Worm (Caenorhabditis elegans) whole organism, L2 larva: ENCODE measurements around the gene col-187.

Source experiments
- egl-27 ChIP-seq: sonication (generic microtip); optimal IDR thresholded peaks from 3 replicates; lab custom pipeline; 2017; ENCODE audit warnings: missing biosample characterization, missing genetic modification reagents, missing genetic modification characterization
- lin-39 ChIP-seq: fragments of 150-350 bp; optimal IDR thresholded peaks from 2 replicates; lab custom pipeline; 2014; ENCODE audit warnings: missing biosample characterization, missing genetic modification reagents, missing genetic modification characterization
- lsy-2 ChIP-seq, 2 experiments: fragments of 150-350 bp in 1 of 2; sonication (generic microtip) in 1 of 2; optimal IDR thresholded peaks; 2 replicates each; lab custom pipeline; 2014 to 2017; ENCODE audit warnings: missing biosample characterization in 2 of 2, missing genetic modification characterization in 2 of 2
- nhr-11 ChIP-seq: fragments of 150-350 bp; optimal IDR thresholded peaks from 2 replicates; lab custom pipeline; 2014; ENCODE audit warnings: missing biosample characterization, missing genetic modification characterization
- nhr-237 ChIP-seq: fragments of 150-350 bp; optimal IDR thresholded peaks from 2 replicates; lab custom pipeline; 2014; ENCODE audit warnings: missing biosample characterization, missing genetic modification characterization
- snpc-4 ChIP-seq: fragments of 150-350 bp; optimal IDR thresholded peaks from 2 replicates; lab custom pipeline; 2014; ENCODE audit warnings: missing biosample characterization, missing genetic modification characterization

ce11 chrX:16044325-16044724, 28.4 kb upstream of the col-187 start:
- no peak for TF ChIP-seq nhr-237 (tag; lab: Kevin White, UChicago)
- no peak for TF ChIP-seq nhr-11 (tag; lab: Kevin White, UChicago)
- TF ChIP-seq egl-27 (tag; lab: Kevin White, UChicago), result no peak
- TF ChIP-seq lsy-2 (tag; optimal IDR thresholded peaks at IDR 0.05; lab: Kevin White, UChicago), result no peak
- TF ChIP-seq lin-39 (tag; lab: Kevin White, UChicago), result no peak
- TF ChIP-seq snpc-4 (tag; lab: Kevin White, UChicago), result no peak
